Fruit fly (Drosophila melanogaster): ENCODE results near the gene Sox21b.

The Sox21b gene

dm6 chr3L:14101421-14102130, 29.5 kb downstream of the Sox21b start (continued):
- TF ChIP-seq grn (GFP tag; optimal IDR thresholded peaks at IDR 0.05): no peak
- TF ChIP-seq jumu (GFP tag; optimal IDR thresholded peaks at IDR 0.05): no peak
- TF ChIP-seq CG6689 (GFP tag; IDR thresholded peaks at IDR 0.05): 0 out of 2 replicates have a peak, but pooled peaks have one; percentile 7
- no peak for TF ChIP-seq CG17829 (tag; optimal IDR thresholded peaks at IDR 0.05)
- TF ChIP-seq CG13123 (GFP tag; optimal IDR thresholded peaks at IDR 0.05): no peak
- TF ChIP-seq bcd (GFP tag; optimal IDR thresholded peaks at IDR 0.05): no peak
- TF ChIP-seq trem (tag; optimal IDR thresholded peaks at IDR 0.05): no peak
- TF ChIP-seq CG3838 (GFP tag; optimal IDR thresholded peaks at IDR 0.05): no peak
- no peak for TF ChIP-seq pho (GFP tag; optimal IDR thresholded peaks at IDR 0.05)
- no peak for TF ChIP-seq fu2 (GFP tag; optimal IDR thresholded peaks at IDR 0.05)
- peak; percentile 28 for TF ChIP-seq fd96Cb (tag; optimal IDR thresholded peaks at IDR 0.05)
- no peak for TF ChIP-seq Opbp (GFP tag; IDR thresholded peaks at IDR 0.05; ENCODE audit: partially characterized antibody)
- TF ChIP-seq sisA (GFP tag; IDR thresholded peaks at IDR 0.05): 0 out of 2 replicates have a peak, but pooled peaks have one; percentile 29
- no peak for TF ChIP-seq CG18764 (GFP tag; optimal IDR thresholded peaks at IDR 0.05)
- no peak for TF ChIP-seq Dref (GFP tag; IDR thresholded peaks at IDR 0.05)
- no peak for TF ChIP-seq CG2889 (GFP tag; IDR thresholded peaks at IDR 0.05)
- TF ChIP-seq sens-2 (GFP tag; IDR thresholded peaks at IDR 0.05): no peak
- TF ChIP-seq sob (GFP tag; IDR thresholded peaks at IDR 0.05): no peak
- TF ChIP-seq ATbp (GFP tag; optimal IDR thresholded peaks at IDR 0.05): no peak

DNA sequence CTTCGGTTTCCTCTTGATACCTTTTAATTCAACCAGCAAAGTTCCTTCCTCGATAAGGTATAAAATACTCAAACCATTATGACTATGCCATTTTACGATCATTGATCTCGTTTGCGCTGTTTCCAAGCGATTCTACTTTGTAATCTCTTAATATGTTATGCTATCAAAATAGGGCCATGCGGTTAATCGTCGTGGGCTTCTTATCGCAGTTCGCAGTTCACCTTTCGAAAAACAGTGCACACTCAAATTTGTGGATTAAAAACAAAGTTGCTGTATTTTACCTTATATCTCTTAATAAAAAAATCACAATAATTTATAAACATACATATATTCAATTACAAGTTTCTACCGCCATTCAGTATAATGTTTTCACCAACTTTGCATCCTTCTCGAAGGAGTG, 31.1 kb downstream of the Sox21b start:
- no peak for TF ChIP-seq crp (GFP tag; optimal IDR thresholded peaks at IDR 0.05)
- TF ChIP-seq NC2α (GFP tag; optimal IDR thresholded peaks at IDR 0.05): no peak
- TF ChIP-seq Blimp-1 (GFP tag; optimal IDR thresholded peaks at IDR 0.05): no peak

dm6 chr3L:14097941-14098545, 33.1 kb downstream of the Sox21b start, which contains the start of gene Fbp1:
Gene Fbp1, minus strand, starts transcription at chr3L:14098053.
- TF ChIP-seq CG8944 (GFP tag; optimal IDR thresholded peaks at IDR 0.05) (no peak), chm (GFP tag; IDR thresholded peaks at IDR 0.05) (no peak), bowl (GFP tag; IDR thresholded peaks at IDR 0.05) (no peak), jing (GFP tag; optimal IDR thresholded peaks at IDR 0.05) (no peak), CG7786 (GFP tag; optimal IDR thresholded peaks at IDR 0.05) (no peak), Neu2 (GFP tag; optimal IDR thresholded peaks at IDR 0.05; ENCODE audit: borderline replicate concordance) (no peak), Sry-δ (GFP tag; optimal IDR thresholded peaks at IDR 0.05) (no peak), cad (GFP tag; optimal IDR thresholded peaks at IDR 0.05) (no peak)

dm6 chr3L:14089516-14089915, 41.6 kb downstream of the Sox21b start:
- TF ChIP-seq Ets97D (GFP tag; optimal IDR thresholded peaks at IDR 0.05): no peak
- no peak for TF ChIP-seq Fer2 (tag; optimal IDR thresholded peaks at IDR 0.05)
- TF ChIP-seq D19A (tag; optimal IDR thresholded peaks at IDR 0.05): peak; percentile 90

dm6 chr3L:14089010-14089409, 42.1 kb downstream of the Sox21b start:
- TF ChIP-seq CG17361 (GFP tag; IDR thresholded peaks at IDR 0.05) (no peak), Ravus (GFP tag; IDR thresholded peaks at IDR 0.05) (no peak), Ets65A (GFP tag) (peak; percentile 90), Hey (tag; optimal IDR thresholded peaks at IDR 0.05) (peak; percentile 17), sqz (GFP tag; optimal IDR thresholded peaks at IDR 0.05) (no peak), H2.0 (GFP tag; IDR thresholded peaks at IDR 0.05) (0 out of 2 replicates have a peak, but pooled peaks have one; percentile 7), CG4360 (GFP tag; IDR thresholded peaks at IDR 0.05) (no peak), row (GFP tag; IDR thresholded peaks at IDR 0.05) (no peak)
